Fruit fly (Drosophila melanogaster): Measurements from ENCODE around the gene pasha.
A peak's percentile ranks its signal among the peaks of the same experiment; 100 is the strongest.

The pasha gene

DNA sequence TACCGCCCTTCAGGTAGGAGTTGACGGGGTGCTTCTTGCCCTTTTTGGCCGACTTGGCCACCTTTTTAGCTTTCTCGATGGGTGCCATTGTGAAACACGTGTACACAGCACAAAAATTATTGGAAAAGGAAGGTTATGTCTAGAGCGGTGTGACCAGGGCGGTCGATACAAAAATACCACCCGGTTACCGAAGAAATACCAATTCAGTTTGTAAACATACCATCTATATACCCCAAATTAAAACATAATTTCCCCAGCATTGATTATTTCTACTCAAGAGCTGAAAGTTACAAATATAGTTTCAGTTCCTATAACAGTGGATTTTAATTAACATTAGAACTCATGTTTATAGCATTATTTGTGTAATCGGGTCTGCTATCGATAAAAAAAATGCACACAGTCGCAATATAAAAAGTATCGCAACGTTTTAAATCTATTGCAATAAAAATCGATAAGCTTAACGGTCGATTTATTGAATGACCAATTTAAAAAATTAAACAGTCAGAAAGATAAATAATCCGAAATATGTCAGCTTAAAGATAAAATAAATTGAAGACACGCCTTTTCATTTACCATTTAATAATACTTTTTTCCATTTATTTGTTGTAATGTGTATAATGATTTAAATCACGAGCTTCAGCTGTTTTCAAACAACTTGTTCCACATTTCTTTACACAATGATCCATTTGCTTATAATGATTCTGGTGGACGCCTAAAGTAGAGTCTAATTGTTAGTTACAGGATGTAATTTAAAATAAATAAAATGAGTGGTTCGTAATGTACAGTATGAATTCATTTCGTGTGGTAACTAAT, 21.5 kb upstream of the pasha start, which contains the start of gene RpL6 (continued):
- TF ChIP-seq her (GFP tag; optimal IDR thresholded peaks at IDR 0.05) (peak; percentile 10), Bgb (GFP tag; IDR thresholded peaks at IDR 0.05; ENCODE audit: partially characterized antibody) (peak; percentile 78), lab (GFP tag; optimal IDR thresholded peaks at IDR 0.05) (peak; percentile 44), CG12236 (GFP tag; optimal IDR thresholded peaks at IDR 0.05) (peak; percentile 18), sd (tag; optimal IDR thresholded peaks at IDR 0.05) (peak; percentile 57), CG34422 (GFP tag; IDR thresholded peaks at IDR 0.05) (peak; percentile 76; the same call in 1 of the 3 replicates), Nf-YC (tag; optimal IDR thresholded peaks at IDR 0.05) (peak; percentile 33), HLH4C (GFP tag; IDR thresholded peaks at IDR 0.05; ENCODE audit: partially characterized antibody) (peak; percentile 90), CG4707 (GFP tag; optimal IDR thresholded peaks at IDR 0.05) (no peak), CG30403 (GFP tag; optimal IDR thresholded peaks at IDR 0.05) (peak; percentile 21), CG10147 (GFP tag; optimal IDR thresholded peaks at IDR 0.05) (no peak), CG11247 (GFP tag; IDR thresholded peaks at IDR 0.05) (0 out of 2 replicates have a peak, but pooled peaks have one; percentile 36), Bteb2 (GFP tag; optimal IDR thresholded peaks at IDR 0.05) (no peak), CG18476 (GFP tag; optimal IDR thresholded peaks at IDR 0.05) (no peak), Ets65A (GFP tag) (peak; percentile 64), CG16815 (GFP tag; optimal IDR thresholded peaks at IDR 0.05) (no peak), CG4282 (GFP tag; optimal IDR thresholded peaks at IDR 0.05) (no peak), twi (tag; optimal IDR thresholded peaks at IDR 0.05) (peak; percentile 9), schlank (tag; optimal IDR thresholded peaks at IDR 0.05) (no peak), caup (GFP tag; optimal IDR thresholded peaks at IDR 0.05; ENCODE audit: severe bottlenecking) (peak; percentile 16), Ravus (GFP tag; IDR thresholded peaks at IDR 0.05) (no peak), CG14710 (tag; optimal IDR thresholded peaks at IDR 0.05) (peak; percentile 83), amos (GFP tag; IDR thresholded peaks at IDR 0.05; ENCODE audit: partially characterized antibody) (peak; percentile 73; the same call in 1 of the 2 replicates), CG3281 (GFP tag; optimal IDR thresholded peaks at IDR 0.05) (peak; percentile 27), dm (GFP tag; optimal IDR thresholded peaks at IDR 0.05) (peak; percentile 99), CG32532 (GFP tag; IDR thresholded peaks at IDR 0.05) (peak; percentile 43), CG8290 (GFP tag; optimal IDR thresholded peaks at IDR 0.05) (peak; percentile 34), CG8290 (tag; optimal IDR thresholded peaks at IDR 0.05) (peak in 1 of 2 experiments; percentile 45), CG32772 (GFP tag; IDR thresholded peaks at IDR 0.05) (no peak), CG17328 (GFP tag; IDR thresholded peaks at IDR 0.05) (peak; percentile 34; the same call in 1 of the 2 replicates), tx (GFP tag; optimal IDR thresholded peaks at IDR 0.05) (no peak), BEAF-32 (GFP tag; optimal IDR thresholded peaks at IDR 0.05) (peak; percentile 84), pho (GFP tag; optimal IDR thresholded peaks at IDR 0.05) (peak; percentile 25), NC2β (GFP tag; optimal IDR thresholded peaks at IDR 0.05) (peak; percentile 39), CG12659 (GFP tag; optimal IDR thresholded peaks at IDR 0.05) (peak; percentile 76), mirr (GFP tag; optimal IDR thresholded peaks at IDR 0.05) (peak; percentile 58), wek (GFP tag; optimal IDR thresholded peaks at IDR 0.05) (peak; percentile 41), chm (GFP tag; IDR thresholded peaks at IDR 0.05) (0 out of 2 replicates have a peak, but pooled peaks have one; percentile 29), pnt (GFP tag; optimal IDR thresholded peaks at IDR 0.05) (no peak), crc (GFP tag; optimal IDR thresholded peaks at IDR 0.05) (no peak), ttk (GFP tag; IDR thresholded peaks at IDR 0.05) (no peak), eve (GFP tag; optimal IDR thresholded peaks at IDR 0.05) (no peak), CG4328 (GFP tag; optimal IDR thresholded peaks at IDR 0.05) (peak; percentile 12), Mrtf (GFP tag; IDR thresholded peaks at IDR 0.05) (no peak), CG8281 (tag; optimal IDR thresholded peaks at IDR 0.05) (no peak), CG9797 (GFP tag; optimal IDR thresholded peaks at IDR 0.05) (peak; percentile 91), kni (GFP tag; optimal IDR thresholded peaks at IDR 0.05) (no peak), Rfx (GFP tag; IDR thresholded peaks at IDR 0.05) (0 out of 2 replicates have a peak, but pooled peaks have one; percentile 34), CG14014 (GFP tag; IDR thresholded peaks at IDR 0.05) (no peak)

Measured in whole organism, embryonic.